Worm (Caenorhabditis elegans) whole organism, late embryonic: Measurements from ENCODE around the gene H24K24.2.

Experiments used
- C08G9.2 ChIP-seq: sonication (generic microtip); optimal IDR thresholded peaks from 2 replicates; lab custom pipeline; 2016; ENCODE audit warnings: mild to moderate bottlenecking, missing genetic modification characterization, moderate library complexity, missing compliant biosample characterization
- C38D4.7 ChIP-seq: fragments of 200-800 bp; sonication (Bioruptor generic); optimal IDR thresholded peaks from 2 replicates; lab custom pipeline; 2018; ENCODE audit warnings: mild to moderate bottlenecking, missing genetic modification characterization, moderate library complexity, missing compliant biosample characterization
- K02D7.2 ChIP-seq: sonication (generic microtip); optimal IDR thresholded peaks from 2 replicates; lab custom pipeline; 2017; ENCODE audit warnings: mild to moderate bottlenecking, missing genetic modification characterization, missing compliant biosample characterization
- K09A11.1 ChIP-seq: sonication (generic microtip); optimal IDR thresholded peaks from 2 replicates; lab custom pipeline; 2017; ENCODE audit warnings: antibody characterized with exemption, mild to moderate bottlenecking, missing genetic modification characterization, missing compliant biosample characterization; ENCODE audit not compliant: insufficient read depth
- T23F11.4 ChIP-seq: fragments of 200-800 bp; sonication (Bioruptor generic); optimal IDR thresholded peaks from 2 replicates; lab custom pipeline; 2018; ENCODE audit warnings: mild to moderate bottlenecking, missing genetic modification characterization, missing compliant biosample characterization
- Y22D7AL.16 ChIP-seq: sonication (generic microtip); optimal IDR thresholded peaks from 2 replicates; lab custom pipeline; 2016; ENCODE audit warnings: missing genetic modification characterization, missing compliant biosample characterization
- ama-1 ChIP-seq: fragments of 150-350 bp; optimal IDR thresholded peaks from 2 replicates; lab custom pipeline; 2014
- ceh-14 ChIP-seq: sonication (generic microtip); optimal IDR thresholded peaks from 2 replicates; lab custom pipeline; 2016; ENCODE audit warnings: missing genotype, missing genetic modification characterization, missing compliant biosample characterization
- ceh-22 ChIP-seq: sonication (generic microtip); optimal IDR thresholded peaks from 2 replicates; lab custom pipeline; 2017; ENCODE audit warnings: missing biosample characterization, missing genetic modification characterization
- ceh-24 ChIP-seq: sonication (generic microtip); optimal IDR thresholded peaks from 2 replicates; lab custom pipeline; 2016; ENCODE audit warnings: mild to moderate bottlenecking, missing genetic modification characterization, missing compliant biosample characterization
- ceh-30 ChIP-seq: fragments of 150-350 bp; optimal IDR thresholded peaks from 2 replicates; lab custom pipeline; 2014; ENCODE audit warnings: missing biosample characterization, missing genetic modification characterization
- ceh-34 ChIP-seq: sonication (generic microtip); optimal IDR thresholded peaks from 2 replicates; lab custom pipeline; 2016; ENCODE audit warnings: mild to moderate bottlenecking, missing genetic modification characterization, missing compliant biosample characterization
- dve-1 ChIP-seq: sonication (generic microtip); optimal IDR thresholded peaks from 2 replicates; lab custom pipeline; 2017; ENCODE audit warnings: antibody characterized with exemption, mild to moderate bottlenecking, missing genetic modification characterization, missing compliant biosample characterization
- elt-4 ChIP-seq: sonication (generic microtip); optimal IDR thresholded peaks from 2 replicates; lab custom pipeline; 2016; ENCODE audit warnings: missing genetic modification characterization, missing compliant biosample characterization
- fkh-10 ChIP-seq: fragments of 150-350 bp; optimal IDR thresholded peaks from 2 replicates; lab custom pipeline; 2014; ENCODE audit warnings: missing biosample characterization, missing genetic modification reagents, missing genetic modification characterization
- fkh-6 ChIP-seq: sonication (generic microtip); optimal IDR thresholded peaks from 2 replicates; lab custom pipeline; 2016; ENCODE audit warnings: missing genetic modification characterization, missing compliant biosample characterization
- hlh-13 ChIP-seq: fragments of 200-800 bp; sonication (Bioruptor generic); optimal IDR thresholded peaks from 2 replicates; lab custom pipeline; 2018; ENCODE audit warnings: mild to moderate bottlenecking, missing genetic modification characterization, missing compliant biosample characterization
- hlh-6 ChIP-seq: sonication (generic microtip); optimal IDR thresholded peaks from 2 replicates; lab custom pipeline; 2016; ENCODE audit warnings: missing genotype, missing genetic modification characterization, missing compliant biosample characterization
- hlh-8 ChIP-seq: sonication (generic microtip); optimal IDR thresholded peaks from 2 replicates; lab custom pipeline; 2016; ENCODE audit warnings: missing genotype, missing genetic modification characterization, missing compliant biosample characterization
- lim-6 ChIP-seq: sonication (generic microtip); optimal IDR thresholded peaks from 2 replicates; lab custom pipeline; 2016; ENCODE audit warnings: missing genetic modification characterization, missing compliant biosample characterization
- nfya-1 ChIP-seq: sonication (generic microtip); optimal IDR thresholded peaks from 2 replicates; lab custom pipeline; 2017; ENCODE audit warnings: missing genetic modification characterization, mild to moderate bottlenecking, missing compliant biosample characterization, antibody characterized with exemption, moderate library complexity
- nhr-232 ChIP-seq: sonication (generic microtip); optimal IDR thresholded peaks from 2 replicates; lab custom pipeline; 2016; ENCODE audit warnings: missing genetic modification characterization, missing compliant biosample characterization
- odd-2 ChIP-seq: sonication (generic microtip); optimal IDR thresholded peaks from 2 replicates; lab custom pipeline; 2017; ENCODE audit warnings: antibody characterized with exemption, mild to moderate bottlenecking, missing genetic modification characterization, missing compliant biosample characterization
- pag-3 ChIP-seq: sonication (generic microtip); optimal IDR thresholded peaks from 2 replicates; lab custom pipeline; 2016; ENCODE audit warnings: missing compliant biosample characterization, missing genetic modification characterization, borderline replicate concordance
- pat-9 ChIP-seq: fragments of 200-800 bp; sonication (Bioruptor generic); optimal IDR thresholded peaks from 2 replicates; lab custom pipeline; 2018; ENCODE audit warnings: mild to moderate bottlenecking, missing genetic modification characterization, moderate library complexity, missing compliant biosample characterization
- pqm-1 ChIP-seq: sonication (generic microtip); optimal IDR thresholded peaks from 2 replicates; lab custom pipeline; 2016; ENCODE audit warnings: missing genetic modification characterization, missing compliant biosample characterization
- ref-2 ChIP-seq: sonication (generic microtip); optimal IDR thresholded peaks from 2 replicates; lab custom pipeline; 2016; ENCODE audit warnings: missing genetic modification characterization, missing compliant biosample characterization
- rnt-1 ChIP-seq: sonication (generic microtip); optimal IDR thresholded peaks from 2 replicates; lab custom pipeline; 2016; ENCODE audit warnings: missing genetic modification characterization, missing compliant biosample characterization
- sox-2 ChIP-seq: fragments of 200-800 bp; sonication (Bioruptor generic); IDR thresholded peaks from 2 replicates; pipeline ENCODE4 v1.3.6; 2022; ENCODE audit warnings: missing genetic modification reagents, missing genetic modification characterization, missing compliant biosample characterization
- sox-4 ChIP-seq: sonication (generic microtip); optimal IDR thresholded peaks from 2 replicates; lab custom pipeline; 2017; ENCODE audit warnings: mild to moderate bottlenecking, missing genetic modification characterization, inconsistent platforms, missing compliant biosample characterization
- tbx-2 ChIP-seq: sonication (generic microtip); optimal IDR thresholded peaks from 2 replicates; lab custom pipeline; 2016; ENCODE audit warnings: missing genetic modification characterization, missing compliant biosample characterization
- ttx-3 ChIP-seq: sonication (generic microtip); optimal IDR thresholded peaks from 2 replicates; lab custom pipeline; 2016; ENCODE audit warnings: missing genetic modification reagents, missing genetic modification characterization, missing compliant biosample characterization
- unc-3 ChIP-seq, 2 experiments: fragments of 200-800 bp in 1 of 2; sonication (Bioruptor generic) in 1 of 2; sonication (generic microtip) in 1 of 2; conservative IDR thresholded peaks in 1 of 2; optimal IDR thresholded peaks in 1 of 2; 2 replicates each; pipeline versions ENCODE4 v1.3.6 to Lab custom; 2016 to 2022; ENCODE audit warnings: missing compliant biosample characterization in 2 of 2, missing genetic modification characterization in 2 of 2, missing genetic modification reagents in 1 of 2
- zip-5 ChIP-seq: sonication (generic microtip); optimal IDR thresholded peaks from 2 replicates; lab custom pipeline; 2016; ENCODE audit warnings: missing genetic modification characterization, missing compliant biosample characterization

H24K24.2 gene

DNA sequence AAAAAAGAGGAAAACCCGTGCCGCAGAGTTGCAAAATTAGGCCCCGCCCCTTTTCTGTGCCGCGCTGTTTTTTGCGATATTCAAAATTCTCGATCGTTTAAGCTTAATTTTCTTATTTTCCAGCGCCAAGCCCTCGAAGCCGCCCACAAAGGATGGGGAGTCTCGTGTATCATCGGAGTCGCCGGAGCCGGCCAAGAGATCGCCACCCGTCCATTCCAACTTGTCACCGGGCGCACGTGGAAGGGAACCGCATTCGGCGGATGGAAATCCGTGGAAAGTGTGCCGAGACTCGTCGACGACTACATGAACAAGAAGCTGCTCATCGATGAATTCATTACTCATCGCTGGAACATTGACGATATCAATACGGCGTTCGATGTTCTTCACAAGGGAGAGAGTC is 1.9 kb upstream of the H24K24.2 start:
- TF ChIP-seq fkh-6 (tag; lab: Kevin White, UChicago) = no peak
- no peak for TF ChIP-seq ceh-14
- TF ChIP-seq hlh-6 (tag; lab: Kevin White, UChicago) = no peak
- TF ChIP-seq hlh-13 (GFP tag; lab: Kevin White, UChicago) = no peak
- TF ChIP-seq unc-3 (GFP tag; conservative IDR thresholded peaks at IDR 0.05; lab: Robert Waterston, UW) = no peak
- TF ChIP-seq unc-3 (tag; optimal IDR thresholded peaks at IDR 0.05; lab: Kevin White, UChicago) = no peak
- TF ChIP-seq ama-1 = no peak

DNA sequence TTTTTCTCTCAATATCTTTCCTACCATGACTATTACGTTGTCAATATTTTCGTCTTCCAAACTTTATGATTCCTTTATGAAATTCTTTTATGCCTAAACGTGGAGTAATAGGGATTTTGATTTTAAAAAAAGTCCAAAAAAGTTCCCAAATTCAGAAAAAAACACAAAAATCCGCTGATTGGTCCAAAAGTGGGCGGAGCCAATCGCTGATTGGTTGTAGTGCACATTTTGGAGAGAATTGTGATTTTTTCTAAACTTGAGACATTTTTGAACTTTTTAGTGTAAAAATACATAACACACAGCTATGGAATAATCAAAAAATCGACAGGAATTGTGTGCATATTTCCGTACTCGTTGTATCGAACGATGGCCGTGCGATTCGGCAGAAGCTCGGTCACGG is 21.8 kb downstream of the H24K24.2 start:
- TF ChIP-seq C08G9.2 (tag; lab: Kevin White, UChicago) = no peak
- no peak for TF ChIP-seq sox-2 (GFP tag; lab: Robert Waterston, UW)
- TF ChIP-seq nfya-1 (tag; lab: Kevin White, UChicago) = peak; percentile 66

DNA sequence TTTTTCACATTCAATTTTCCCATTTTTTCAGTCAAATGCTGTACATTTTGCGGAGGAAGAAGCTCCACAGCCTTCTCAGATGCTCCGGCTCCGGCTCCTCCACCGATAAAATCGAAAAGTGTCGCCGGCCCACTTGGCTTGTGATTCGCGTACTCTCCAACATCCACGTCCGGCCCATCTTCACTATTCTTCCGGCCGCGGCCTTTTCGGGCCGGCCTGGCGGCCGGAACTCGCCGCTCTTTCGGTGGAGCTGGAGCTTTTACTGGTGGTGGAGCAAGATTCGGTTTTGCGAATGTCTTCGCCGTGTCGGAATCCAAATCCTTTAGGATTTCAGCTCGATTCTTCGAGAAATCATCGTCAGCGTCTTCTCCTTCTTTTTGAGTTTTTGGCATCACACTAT is 25.0 kb downstream of the H24K24.2 start:
- TF ChIP-seq odd-2 (tag; lab: Kevin White, UChicago) (no peak), K02D7.2 (tag; lab: Kevin White, UChicago) (no peak), fkh-10 (GFP tag; lab: Kevin White, UChicago) (no peak), T23F11.4 (no peak), sox-4 (tag; lab: Kevin White, UChicago) (no peak), unc-3 (GFP tag; conservative IDR thresholded peaks at IDR 0.05; lab: Robert Waterston, UW) (no peak), unc-3 (tag; optimal IDR thresholded peaks at IDR 0.05; lab: Kevin White, UChicago) (no peak), ceh-30 (tag; lab: Kevin White, UChicago) (no peak), elt-4 (tag; lab: Kevin White, UChicago) (no peak), C38D4.7 (GFP tag; lab: Kevin White, UChicago) (no peak), pqm-1 (tag; lab: Kevin White, UChicago) (no peak), tbx-2 (no peak), hlh-8 (tag; lab: Kevin White, UChicago) (no peak), ref-2 (tag; lab: Kevin White, UChicago) (no peak)

DNA sequence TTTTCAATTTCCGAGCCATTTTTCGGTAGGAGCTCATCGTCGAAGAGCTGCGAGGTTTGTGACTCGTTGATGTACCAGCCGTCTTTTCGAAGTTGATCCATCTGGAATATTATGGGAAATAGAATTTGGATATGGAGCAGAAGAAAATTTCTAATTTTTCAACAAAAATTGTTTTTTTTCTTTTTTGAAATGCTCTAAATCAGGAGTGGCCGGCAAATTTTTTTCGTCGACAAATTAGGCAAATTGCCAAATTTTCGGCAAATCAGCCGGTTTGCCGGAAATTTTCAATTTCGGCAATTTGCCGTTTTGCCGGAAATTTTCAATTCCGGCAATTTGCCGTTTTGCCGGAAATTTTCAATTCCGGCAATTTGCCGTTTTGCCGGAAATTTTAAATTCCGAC is 27.6 kb downstream of the H24K24.2 start, which contains the start of gene Y50D4C.3:
Gene Y50D4C.3, minus strand, starts transcription at position 101 of the 400 bp plus-strand sequence.
- TF ChIP-seq ceh-30 (tag; lab: Kevin White, UChicago) (no peak), ceh-34 (no peak), lim-6 (tag; lab: Kevin White, UChicago) (no peak), K02D7.2 (tag; lab: Kevin White, UChicago) (no peak), hlh-8 (tag; lab: Kevin White, UChicago) (no peak), Y22D7AL.16 (no peak), zip-5 (tag; lab: Kevin White, UChicago) (no peak), dve-1 (tag; lab: Kevin White, UChicago) (no peak), unc-3 (GFP tag; conservative IDR thresholded peaks at IDR 0.05; lab: Robert Waterston, UW) (no peak), unc-3 (tag; optimal IDR thresholded peaks at IDR 0.05; lab: Kevin White, UChicago) (no peak), ttx-3 (tag; lab: Kevin White, UChicago) (no peak), rnt-1 (tag; lab: Kevin White, UChicago) (no peak), pat-9 (tag; lab: Kevin White, UChicago) (no peak), ama-1 (no peak), nhr-232 (no peak), ceh-22 (tag; lab: Kevin White, UChicago) (no peak), pag-3 (tag; lab: Kevin White, UChicago) (no peak), K09A11.1 (tag; lab: Kevin White, UChicago) (no peak), ceh-24 (tag; lab: Kevin White, UChicago) (no peak)

DNA sequence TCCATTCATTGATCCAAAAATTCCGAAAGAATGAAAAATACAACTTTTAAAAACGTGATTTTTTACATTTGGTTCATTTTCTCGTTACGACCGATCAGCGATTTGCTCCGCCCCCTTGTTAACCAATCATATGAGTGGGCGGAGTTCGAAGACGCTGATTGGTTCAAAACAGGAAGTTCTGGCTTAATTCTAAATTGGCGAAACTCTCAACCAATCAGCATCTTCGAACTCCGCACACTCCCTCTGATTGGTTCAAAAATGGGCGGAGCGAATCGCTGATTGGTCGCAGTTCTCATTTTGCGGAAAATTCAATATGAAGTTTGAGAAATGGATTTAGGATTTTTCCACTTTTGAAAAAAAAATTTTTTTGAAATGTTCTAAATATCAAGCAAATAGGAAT is 28.2 kb downstream of the H24K24.2 start:
- no peak for TF ChIP-seq sox-2 (GFP tag; lab: Robert Waterston, UW)
- TF ChIP-seq nfya-1 (tag; lab: Kevin White, UChicago) = peak; percentile 82
- TF ChIP-seq, all 69 proteins: peak for 1
